Worm (Caenorhabditis elegans): ENCODE measurements around the gene tmem-138.

The tmem-138 gene

DNA sequence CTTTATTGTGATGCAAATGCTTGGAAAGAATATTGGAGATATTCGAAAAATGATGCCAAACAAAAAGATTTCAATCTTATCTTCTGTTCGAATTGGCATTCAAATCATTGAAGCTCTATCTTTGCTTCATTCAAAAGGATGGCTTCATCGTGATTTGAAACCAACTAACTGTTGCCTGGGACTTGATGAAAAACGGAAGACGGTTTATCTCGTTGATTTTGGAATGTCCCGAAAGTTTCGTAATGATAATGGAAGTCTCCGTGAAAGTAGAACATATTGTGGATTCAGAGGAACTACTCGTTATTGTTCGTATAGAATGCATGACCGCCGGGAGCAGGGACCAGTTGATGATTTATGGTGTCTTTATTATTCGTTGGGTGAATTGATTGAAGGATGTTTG is 17.0 kb downstream of the tmem-138 start:
- TF ChIP-seq dmd-4 (tag; optimal IDR thresholded peaks at IDR 0.05) (no peak), nhr-21 (tag; optimal IDR thresholded peaks at IDR 0.05) (no peak), gmeb-1 (tag; optimal IDR thresholded peaks at IDR 0.05) (no peak)

DNA sequence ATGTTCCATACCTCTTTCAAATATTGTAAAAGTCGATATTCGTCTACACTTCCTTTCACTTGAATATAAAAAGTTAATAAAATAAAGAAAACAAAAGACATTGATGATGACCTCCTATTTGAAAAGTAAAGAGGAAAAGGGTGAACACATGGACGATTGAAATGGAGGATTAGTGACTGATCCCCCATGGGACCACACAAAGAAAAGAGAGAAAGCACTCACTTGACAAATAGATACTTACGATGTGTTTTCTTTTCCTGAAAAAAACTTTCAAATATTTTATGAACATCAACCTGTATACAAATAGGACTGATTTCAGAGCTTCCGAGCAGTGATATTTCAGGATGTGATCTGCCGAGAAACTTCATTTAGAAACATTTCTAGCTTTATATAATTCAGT is 20.0 kb downstream of the tmem-138 start, which contains the start of gene acr-14:
acr-14 (minus strand) TSS at position 101 of the 400 bp plus-strand sequence.
- TF ChIP-seq nhr-25 (tag; optimal IDR thresholded peaks at IDR 0.05) (no peak), skn-1 (tag; optimal IDR thresholded peaks at IDR 0.05) (no peak), snpc-4 (tag; optimal IDR thresholded peaks at IDR 0.05) (no peak), sma-3 (GFP tag; optimal IDR thresholded peaks at IDR 0.05) (no peak), elt-1 (tag; optimal IDR thresholded peaks at IDR 0.05) (no peak), egl-27 (tag; optimal IDR thresholded peaks at IDR 0.05) (no peak), ztf-4 (tag; optimal IDR thresholded peaks at IDR 0.05) (no peak), R02D3.7 (tag; optimal IDR thresholded peaks at IDR 0.05) (no peak), nhr-6 (tag; optimal IDR thresholded peaks at IDR 0.05) (no peak), ceh-82 (tag; optimal IDR thresholded peaks at IDR 0.05) (no peak), mdl-1 (tag; optimal IDR thresholded peaks at IDR 0.05) (no peak), ama-1 (optimal IDR thresholded peaks at IDR 0.05) (no peak), sma-9 (GFP tag; optimal IDR thresholded peaks at IDR 0.05) (no peak), sma-9 (tag; optimal IDR thresholded peaks at IDR 0.05) (no peak), nhr-10 (tag; optimal IDR thresholded peaks at IDR 0.05) (no peak)

DNA sequence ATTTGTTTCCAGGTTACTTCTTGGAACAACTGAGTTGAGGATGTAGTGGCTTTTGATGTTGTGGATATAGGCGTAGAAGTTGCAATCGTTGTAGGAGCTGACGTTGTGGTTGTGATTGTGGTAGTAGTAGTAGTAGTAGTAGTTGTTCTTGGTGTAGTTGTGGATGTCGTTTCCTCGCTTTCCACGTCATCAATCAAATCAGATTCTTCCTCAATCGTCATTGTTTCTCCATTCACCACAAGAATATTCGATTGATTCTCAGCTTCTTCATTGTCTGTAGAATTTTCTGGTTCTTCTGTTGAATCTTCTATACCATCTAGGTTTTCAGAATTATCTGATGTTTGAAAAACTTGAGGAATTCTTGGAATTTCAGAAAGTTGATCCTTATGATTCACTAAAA is 21.5 kb downstream of the tmem-138 start:
- TF ChIP-seq ztf-11 (tag; optimal IDR thresholded peaks at IDR 0.05) (no peak), unc-39 (tag; optimal IDR thresholded peaks at IDR 0.05) (no peak), elt-3 (tag; optimal IDR thresholded peaks at IDR 0.05) (no peak), blmp-1 (tag; optimal IDR thresholded peaks at IDR 0.05; ENCODE audit: insufficient read depth) (no peak), mab-5 (tag; optimal IDR thresholded peaks at IDR 0.05) (no peak), egl-27 (tag; optimal IDR thresholded peaks at IDR 0.05) (no peak), nhr-237 (tag; optimal IDR thresholded peaks at IDR 0.05) (no peak), ztf-4 (tag; optimal IDR thresholded peaks at IDR 0.05) (no peak), nhr-77 (tag; optimal IDR thresholded peaks at IDR 0.05) (no peak), Y55F3AM.14 (GFP tag; optimal IDR thresholded peaks at IDR 0.05) (no peak), mdl-1 (tag; optimal IDR thresholded peaks at IDR 0.05) (no peak), elt-1 (tag; optimal IDR thresholded peaks at IDR 0.05) (no peak), nhr-10 (tag; optimal IDR thresholded peaks at IDR 0.05) (no peak), skn-1 (tag; optimal IDR thresholded peaks at IDR 0.05) (no peak), sma-9 (GFP tag; optimal IDR thresholded peaks at IDR 0.05) (no peak), sma-9 (tag; optimal IDR thresholded peaks at IDR 0.05) (no peak), R02D3.7 (tag; optimal IDR thresholded peaks at IDR 0.05) (no peak), nhr-23 (tag; optimal IDR thresholded peaks at IDR 0.05) (no peak), lin-11 (tag; optimal IDR thresholded peaks at IDR 0.05) (no peak), F13H6.1 (tag; optimal IDR thresholded peaks at IDR 0.05) (no peak)

DNA sequence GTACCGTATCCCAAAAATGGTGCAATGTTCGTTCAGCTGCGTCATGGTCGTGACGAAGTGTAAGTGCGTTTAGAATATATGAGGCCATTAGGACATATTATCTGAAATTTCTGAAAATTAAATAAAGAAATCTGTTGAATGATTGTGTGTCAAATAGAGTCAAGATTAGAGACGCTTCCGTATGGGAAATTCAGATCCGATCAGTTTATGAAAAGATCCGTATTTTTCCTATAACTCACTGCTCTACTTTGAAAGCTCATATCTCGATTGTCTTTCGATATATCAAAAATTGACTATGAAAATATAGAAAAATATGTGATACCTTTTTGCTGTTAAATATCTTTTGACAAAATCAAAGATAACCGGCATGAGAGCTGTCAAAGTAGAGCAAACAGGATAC is 23.2 kb downstream of the tmem-138 start, which contains the start of gene T05C12.4:
T05C12.4 (minus strand) TSS at position 101 of the 400 bp plus-strand sequence.
- TF ChIP-seq Y55F3AM.14 (GFP tag; optimal IDR thresholded peaks at IDR 0.05) (no peak), elt-3 (tag; optimal IDR thresholded peaks at IDR 0.05) (no peak), nhr-25 (tag; optimal IDR thresholded peaks at IDR 0.05) (no peak), skn-1 (tag; optimal IDR thresholded peaks at IDR 0.05) (no peak), unc-39 (tag; optimal IDR thresholded peaks at IDR 0.05) (no peak), ztf-1 (GFP tag; conservative IDR thresholded peaks at IDR 0.05) (no peak), crh-2 (tag; optimal IDR thresholded peaks at IDR 0.05) (no peak), F13H6.1 (tag; optimal IDR thresholded peaks at IDR 0.05) (no peak), fos-1 (tag; optimal IDR thresholded peaks at IDR 0.05) (no peak), gmeb-1 (tag; optimal IDR thresholded peaks at IDR 0.05) (no peak), lsy-2 (tag; optimal IDR thresholded peaks at IDR 0.05) (no peak)

DNA sequence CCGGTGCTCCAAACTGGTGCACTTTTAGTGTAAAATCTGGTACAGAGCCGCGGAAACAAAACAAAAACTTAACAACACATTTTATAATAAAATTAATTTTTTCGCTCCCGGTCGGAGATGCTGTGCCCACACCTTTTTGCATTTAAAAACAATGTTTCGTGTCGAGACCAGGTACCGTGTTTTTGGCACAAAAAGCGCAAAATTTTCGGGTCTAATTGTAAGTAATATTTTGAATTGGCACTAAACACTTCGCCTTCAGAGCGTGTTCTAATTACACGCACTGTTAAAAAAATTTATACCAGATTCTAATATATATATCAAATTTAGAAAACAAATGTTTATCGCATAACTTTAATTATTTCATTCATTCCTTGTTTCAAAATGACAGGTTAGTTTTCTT is 24.3 kb downstream of the tmem-138 start, which contains the start of gene dylt-3:
dylt-3 (plus strand) TSS at position 301 of the 400 bp plus-strand sequence.
- TF ChIP-seq ZK546.5 (tag; optimal IDR thresholded peaks at IDR 0.05) (no peak), ceh-16 (tag; optimal IDR thresholded peaks at IDR 0.05) (no peak), nhr-12 (tag; optimal IDR thresholded peaks at IDR 0.05) (no peak), mab-5 (tag; optimal IDR thresholded peaks at IDR 0.05) (no peak), snpc-4 (tag; optimal IDR thresholded peaks at IDR 0.05) (no peak), F13H6.1 (tag; optimal IDR thresholded peaks at IDR 0.05) (no peak), elt-1 (tag; optimal IDR thresholded peaks at IDR 0.05) (no peak), mdl-1 (tag; optimal IDR thresholded peaks at IDR 0.05) (no peak), unc-62 (GFP tag; optimal IDR thresholded peaks at IDR 0.05) (no peak), nhr-25 (tag; optimal IDR thresholded peaks at IDR 0.05) (no peak), nhr-6 (tag; optimal IDR thresholded peaks at IDR 0.05) (no peak), nhr-10 (tag; optimal IDR thresholded peaks at IDR 0.05) (no peak)
